Worm (Caenorhabditis elegans) whole organism, L4 larva: Measurements from ENCODE around the gene F46G10.1.
A peak's percentile ranks its signal among the peaks of the same experiment; 100 is the strongest.

ENCODE experiments used
- D1046.2 ChIP-seq: fragments of 200-800 bp; sonication (Bioruptor generic); IDR thresholded peaks from 2 replicates; pipeline ENCODE4 v1.3.6; 2022; ENCODE audit warnings: missing genetic modification characterization, missing compliant biosample characterization
- F10B5.3 ChIP-seq: sonication (generic microtip); optimal IDR thresholded peaks from 2 replicates; lab custom pipeline; 2016; ENCODE audit warnings: mild to moderate bottlenecking, missing genetic modification characterization, missing compliant biosample characterization
- F37D6.2 ChIP-seq: sonication (generic microtip); optimal IDR thresholded peaks from 2 replicates; lab custom pipeline; 2016; ENCODE audit warnings: mild to moderate bottlenecking, missing genetic modification characterization, missing compliant biosample characterization
- Y5F2A.4 ChIP-seq: fragments of 200-800 bp; sonication (Bioruptor generic); optimal IDR thresholded peaks from 2 replicates; lab custom pipeline; 2018; ENCODE audit warnings: mild to moderate bottlenecking, missing genetic modification characterization, missing compliant biosample characterization
- Y75B8A.6 ChIP-seq: fragments of 200-800 bp; sonication (Bioruptor generic); IDR thresholded peaks from 2 replicates; pipeline ENCODE4 v1.3.6; 2022; ENCODE audit warnings: missing genetic modification reagents, missing genetic modification characterization, missing compliant biosample characterization
- aly-2 ChIP-seq: sonication (generic microtip); optimal IDR thresholded peaks from 2 replicates; lab custom pipeline; 2018; ENCODE audit warnings: missing biosample characterization, missing genetic modification characterization
- arid-1 ChIP-seq: fragments of 200-800 bp; sonication (Bioruptor generic); conservative IDR thresholded peaks from 2 replicates; pipeline ENCODE4 v1.3.6; 2022; ENCODE audit warnings: missing genetic modification reagents, missing genetic modification characterization, missing compliant biosample characterization
- ceh-32 ChIP-seq: sonication (generic microtip); optimal IDR thresholded peaks from 2 replicates; lab custom pipeline; 2016; ENCODE audit warnings: mild to moderate bottlenecking, missing genetic modification characterization, missing compliant biosample characterization; ENCODE audit not compliant: poor library complexity
- ceh-82 ChIP-seq: sonication (generic microtip); optimal IDR thresholded peaks from 2 replicates; lab custom pipeline; 2017; ENCODE audit warnings: missing biosample characterization, missing genetic modification characterization
- ctbp-1 ChIP-seq: fragments of 200-800 bp; sonication (Bioruptor generic); IDR thresholded peaks from 2 replicates; pipeline ENCODE4 v1.3.6; 2022; ENCODE audit warnings: missing genetic modification reagents, missing genetic modification characterization, missing compliant biosample characterization
- daf-16 ChIP-seq, 3 experiments: sonication (generic microtip); optimal IDR thresholded peaks; 2 replicates each; lab custom pipeline; 2016 to 2017; ENCODE audit warnings: missing genetic modification characterization in 3 of 3, missing genetic modification reagents in 3 of 3, mild to moderate bottlenecking in 2 of 3, missing compliant biosample characterization in 2 of 3, missing biosample characterization in 1 of 3, moderate library complexity in 1 of 3
- daf-19 ChIP-seq: fragments of 200-800 bp; sonication (Bioruptor generic); conservative IDR thresholded peaks from 2 replicates; pipeline ENCODE4 v1.3.6; 2022; ENCODE audit warnings: missing genetic modification characterization, missing compliant biosample characterization
- dmd-6 ChIP-seq: fragments of 200-800 bp; sonication (Bioruptor generic); IDR thresholded peaks from 2 replicates; pipeline ENCODE4 v1.3.6; 2022; ENCODE audit warnings: missing genetic modification reagents, missing genetic modification characterization, missing compliant biosample characterization
- duxl-1 ChIP-seq: sonication (generic microtip); optimal IDR thresholded peaks from 2 replicates; lab custom pipeline; 2016; ENCODE audit warnings: mild to moderate bottlenecking, missing genetic modification characterization, moderate library complexity, missing compliant biosample characterization; ENCODE audit not compliant: poor library complexity
- egl-27 ChIP-seq: sonication (generic microtip); optimal IDR thresholded peaks from 3 replicates; lab custom pipeline; 2017; ENCODE audit warnings: missing biosample characterization, missing genetic modification reagents, missing genetic modification characterization
- hlh-11 ChIP-seq: fragments of 200-800 bp; sonication (Bioruptor generic); optimal IDR thresholded peaks from 2 replicates; lab custom pipeline; 2018; ENCODE audit warnings: mild to moderate bottlenecking, missing genetic modification characterization, missing compliant biosample characterization
- lim-7 ChIP-seq: fragments of 200-800 bp; sonication (Bioruptor generic); IDR thresholded peaks from 2 replicates; pipeline ENCODE4 v1.3.6; 2022; ENCODE audit warnings: missing genetic modification characterization, missing compliant biosample characterization
- lin-1 ChIP-seq: fragments of 200-800 bp; sonication (Bioruptor generic); IDR thresholded peaks from 2 replicates; pipeline ENCODE4 v1.3.6; 2022; ENCODE audit warnings: missing genetic modification reagents, missing genetic modification characterization, missing compliant biosample characterization
- lin-13 ChIP-seq: fragments of 150-350 bp; optimal IDR thresholded peaks from 2 replicates; lab custom pipeline; 2014; ENCODE audit warnings: missing biosample characterization, missing genetic modification reagents, missing genetic modification characterization
- lin-15B ChIP-seq: fragments of 150-350 bp; sonication (generic microtip); optimal IDR thresholded peaks from 3 replicates; lab custom pipeline; 2014; ENCODE audit warnings: missing biosample characterization, missing genetic modification characterization
- lin-29 ChIP-seq: fragments of 200-800 bp; sonication (Bioruptor generic); IDR thresholded peaks from 2 replicates; pipeline ENCODE4 v1.3.6; 2022; ENCODE audit warnings: missing genetic modification reagents, missing genetic modification characterization, missing compliant biosample characterization
- lir-3 ChIP-seq: sonication (generic microtip); optimal IDR thresholded peaks from 2 replicates; lab custom pipeline; 2016; ENCODE audit warnings: mild to moderate bottlenecking, missing genetic modification characterization, missing compliant biosample characterization
- madf-5 ChIP-seq, 2 experiments: fragments of 200-800 bp; sonication (Bioruptor generic); IDR thresholded peaks; 2 replicates each; pipeline ENCODE4 v1.3.6; 2022; ENCODE audit warnings: missing compliant biosample characterization in 2 of 2, missing genetic modification characterization in 2 of 2
- mdl-1 ChIP-seq, 2 experiments: fragments of 150-350 bp in 1 of 2; sonication (generic microtip) in 1 of 2; optimal IDR thresholded peaks; 2 replicates each; lab custom pipeline; 2014 to 2017; ENCODE audit warnings: missing biosample characterization in 2 of 2, missing genetic modification characterization in 2 of 2
- mep-1 ChIP-seq: fragments of 150-350 bp; sonication (generic microtip); optimal IDR thresholded peaks from 3 replicates; lab custom pipeline; 2014; ENCODE audit warnings: missing biosample characterization, missing genetic modification characterization
- mes-2 ChIP-seq: sonication (generic microtip); optimal IDR thresholded peaks from 2 replicates; lab custom pipeline; 2016; ENCODE audit warnings: missing genotype, mild to moderate bottlenecking, missing genetic modification characterization, missing compliant biosample characterization; ENCODE audit not compliant: poor library complexity, severe bottlenecking
- mxl-2 ChIP-seq: fragments of 200-800 bp; sonication (Bioruptor generic); conservative IDR thresholded peaks from 2 replicates; pipeline ENCODE4 v1.3.6; 2022; ENCODE audit warnings: missing genetic modification reagents, missing genetic modification characterization, missing compliant biosample characterization
- mxl-3 ChIP-seq: fragments of 200-800 bp; sonication (Bioruptor generic); optimal IDR thresholded peaks from 2 replicates; lab custom pipeline; 2018; ENCODE audit warnings: mild to moderate bottlenecking, missing genetic modification characterization, missing compliant biosample characterization
- nhr-10 ChIP-seq: fragments of 150-350 bp; optimal IDR thresholded peaks from 2 replicates; lab custom pipeline; 2014; ENCODE audit warnings: missing biosample characterization, missing genetic modification characterization
- nhr-102 ChIP-seq: sonication (generic microtip); optimal IDR thresholded peaks from 2 replicates; lab custom pipeline; 2016; ENCODE audit warnings: mild to moderate bottlenecking, missing genetic modification characterization, moderate library complexity, missing compliant biosample characterization
- nhr-11 ChIP-seq: fragments of 150-350 bp; optimal IDR thresholded peaks from 2 replicates; lab custom pipeline; 2014; ENCODE audit warnings: missing biosample characterization, missing genetic modification characterization
- nhr-111 ChIP-seq: fragments of 200-800 bp; sonication (Bioruptor generic); optimal IDR thresholded peaks from 2 replicates; lab custom pipeline; 2018; ENCODE audit warnings: mild to moderate bottlenecking, missing genetic modification characterization, missing compliant biosample characterization
- nhr-237 ChIP-seq: sonication (generic microtip); optimal IDR thresholded peaks from 2 replicates; lab custom pipeline; 2017; ENCODE audit warnings: missing biosample characterization, missing genetic modification characterization
- nhr-25 ChIP-seq: sonication (generic microtip); optimal IDR thresholded peaks from 2 replicates; lab custom pipeline; 2017; ENCODE audit warnings: missing genetic modification characterization, mild to moderate bottlenecking, missing compliant biosample characterization, antibody characterized with exemption, moderate library complexity, borderline replicate concordance; ENCODE audit not compliant: insufficient read depth
- nhr-28 ChIP-seq: fragments of 150-350 bp; optimal IDR thresholded peaks from 2 replicates; lab custom pipeline; 2014; ENCODE audit warnings: missing biosample characterization, missing genetic modification characterization
- nhr-41 ChIP-seq: fragments of 200-800 bp; sonication (Bioruptor generic); IDR thresholded peaks from 2 replicates; pipeline ENCODE4 v1.3.6; 2022; ENCODE audit warnings: missing genetic modification reagents, missing genetic modification characterization, missing compliant biosample characterization
- nhr-42 ChIP-seq: fragments of 200-800 bp; sonication (Bioruptor generic); IDR thresholded peaks from 2 replicates; pipeline ENCODE4 v1.3.6; 2022; ENCODE audit warnings: missing genetic modification characterization, missing compliant biosample characterization
- nhr-48 ChIP-seq: sonication (generic microtip); optimal IDR thresholded peaks from 2 replicates; lab custom pipeline; 2016; ENCODE audit warnings: mild to moderate bottlenecking, missing genetic modification characterization, missing compliant biosample characterization
- nhr-77 ChIP-seq: fragments of 150-350 bp; optimal IDR thresholded peaks from 2 replicates; lab custom pipeline; 2014; ENCODE audit warnings: missing biosample characterization, missing genetic modification characterization
- pha-4 ChIP-seq, 2 experiments: fragments of 150-350 bp in 1 of 2; fragments of 200-800 bp in 1 of 2; sonication (Bioruptor generic) in 1 of 2; IDR thresholded peaks in 1 of 2; optimal IDR thresholded peaks in 1 of 2; 2 replicates each; pipeline versions ENCODE4 v1.3.6 to Lab custom; 2014 to 2022; ENCODE audit warnings: missing genetic modification characterization in 2 of 2, missing genetic modification reagents in 2 of 2, missing biosample characterization in 1 of 2, missing compliant biosample characterization in 1 of 2
- set-16 ChIP-seq: fragments of 200-800 bp; sonication (Bioruptor generic); IDR thresholded peaks from 2 replicates; pipeline ENCODE4 v1.3.6; 2022; ENCODE audit warnings: missing genetic modification reagents, missing genetic modification characterization, missing compliant biosample characterization
- skn-1 ChIP-seq: fragments of 150-350 bp; optimal IDR thresholded peaks from 2 replicates; lab custom pipeline; 2014; ENCODE audit warnings: missing biosample characterization, missing genetic modification characterization
- snpc-1.2 ChIP-seq: fragments of 200-800 bp; sonication (Bioruptor generic); IDR thresholded peaks from 2 replicates; pipeline ENCODE4 v1.3.6; 2022; ENCODE audit warnings: missing genetic modification reagents, missing genetic modification characterization, missing compliant biosample characterization
- spr-1 ChIP-seq: sonication (generic microtip); optimal IDR thresholded peaks from 2 replicates; lab custom pipeline; 2016; ENCODE audit warnings: mild to moderate bottlenecking, missing genetic modification characterization, missing compliant biosample characterization
- spr-3 ChIP-seq: fragments of 200-800 bp; sonication (Bioruptor generic); optimal IDR thresholded peaks from 2 replicates; lab custom pipeline; 2018; ENCODE audit warnings: mild to moderate bottlenecking, missing genetic modification characterization, missing compliant biosample characterization
- tra-1 ChIP-seq: fragments of 200-800 bp; sonication (Bioruptor generic); IDR thresholded peaks from 2 replicates; pipeline ENCODE4 v1.3.6; 2022; ENCODE audit warnings: missing genetic modification reagents, missing genetic modification characterization, missing compliant biosample characterization
- unc-130 ChIP-seq: sonication (generic microtip); optimal IDR thresholded peaks from 2 replicates; lab custom pipeline; 2016; ENCODE audit warnings: missing genetic modification reagents, missing genetic modification characterization, missing compliant biosample characterization
- vab-7 ChIP-seq: fragments of 200-800 bp; sonication (Bioruptor generic); IDR thresholded peaks from 2 replicates; pipeline ENCODE4 v1.3.6; 2022; ENCODE audit warnings: missing genetic modification reagents, missing genetic modification characterization, missing compliant biosample characterization
- zfp-2 ChIP-seq: sonication (generic microtip); optimal IDR thresholded peaks from 2 replicates; lab custom pipeline; 2016; ENCODE audit warnings: mild to moderate bottlenecking, missing genetic modification characterization, missing compliant biosample characterization

Gene F46G10.1

ce11 chrX:13264550-13264949, 47.0 kb downstream of the F46G10.1 start (continued):
- TF ChIP-seq spr-1 (tag; lab: Kevin White, UChicago) (peak; percentile 60), lin-1 (GFP tag; lab: Robert Waterston, UW) (peak; percentile 67; the same call in 1 of the 2 replicates), spr-3 (GFP tag; lab: Kevin White, UChicago) (peak; percentile 15), arid-1 (GFP tag; lab: Robert Waterston, UW) (peak; percentile 93), nhr-237 (tag; lab: Kevin White, UChicago) (no peak), lin-29 (peak; percentile 74; the same call in 1 of the 2 replicates), aly-2 (tag; lab: Kevin White, UChicago) (no peak), unc-130 (peak; percentile 14), nhr-10 (no peak), madf-5 (GFP tag; IDR thresholded peaks at IDR 0.05; lab: Robert Waterston, UW) (peak; percentile 54 to 81; a peak in 2 of 4 replicates), F10B5.3 (tag; lab: Kevin White, UChicago) (peak; percentile 53), ceh-32 (tag; lab: Kevin White, UChicago) (peak; percentile 45), mes-2 (tag; lab: Kevin White, UChicago) (no peak), mdl-1 (tag; optimal IDR thresholded peaks at IDR 0.05; lab: Kevin White, UChicago) (peak; percentile 22 to 72), daf-19 (GFP tag; lab: Robert Waterston, UW) (0 out of 2 replicates have a peak, but pooled peaks have one; percentile 31), D1046.2 (GFP tag; lab: Robert Waterston, UW) (peak; percentile 80; the same call in 1 of the 2 replicates), mxl-2 (GFP tag; lab: Robert Waterston, UW) (peak; percentile 79; the same call in 1 of the 2 replicates), mep-1 (tag; lab: Kevin White, UChicago) (no peak), tra-1 (GFP tag; lab: Robert Waterston, UW) (peak; percentile 67; the same call in 1 of the 2 replicates), lin-15B (no peak), Y75B8A.6 (GFP tag; lab: Robert Waterston, UW) (peak; percentile 79; the same call in 1 of the 2 replicates), Y5F2A.4 (GFP tag; lab: Kevin White, UChicago) (no peak), nhr-77 (tag; lab: Kevin White, UChicago) (peak; percentile 22), lin-13 (GFP tag; lab: Kevin White, UChicago) (peak; percentile 55), duxl-1 (tag; lab: Kevin White, UChicago) (peak; percentile 61), pha-4 (GFP tag; IDR thresholded peaks at IDR 0.05; lab: Robert Waterston, UW) (peak; percentile 89), pha-4 (tag; optimal IDR thresholded peaks at IDR 0.05; lab: Kevin White, UChicago) (no peak), lim-7 (GFP tag; lab: Robert Waterston, UW) (peak; percentile 94), hlh-11 (tag; lab: Kevin White, UChicago) (peak; percentile 41), snpc-1.2 (GFP tag; lab: Robert Waterston, UW) (peak; percentile 89), nhr-102 (tag; lab: Kevin White, UChicago) (peak; percentile 70), ceh-82 (no peak), lir-3 (tag; lab: Kevin White, UChicago) (peak; percentile 70), nhr-11 (tag; lab: Kevin White, UChicago) (no peak), nhr-48 (tag; lab: Kevin White, UChicago) (peak; percentile 71), nhr-28 (tag; lab: Kevin White, UChicago) (peak; percentile 46), set-16 (no peak), daf-16 (GFP tag; optimal IDR thresholded peaks at IDR 0.05; lab: Kevin White, UChicago) (peak; percentile 59 to 81), daf-16 (tag; optimal IDR thresholded peaks at IDR 0.05; lab: Kevin White, UChicago) (peak; percentile 44), nhr-111 (GFP tag; lab: Kevin White, UChicago) (peak; percentile 61), nhr-41 (GFP tag; lab: Robert Waterston, UW) (peak; percentile 76; the same call in 1 of the 2 replicates), egl-27 (no peak), dmd-6 (GFP tag; lab: Robert Waterston, UW) (peak; percentile 71), mxl-3 (GFP tag; lab: Kevin White, UChicago) (peak; percentile 54), skn-1 (no peak), zfp-2 (tag; lab: Kevin White, UChicago) (no peak), nhr-25 (tag; lab: Kevin White, UChicago) (no peak), F37D6.2 (tag; lab: Kevin White, UChicago) (peak; percentile 59), nhr-42 (GFP tag; lab: Robert Waterston, UW) (0 out of 2 replicates have a peak, but pooled peaks have one; percentile 71), vab-7 (GFP tag; lab: Robert Waterston, UW) (peak; percentile 93), ctbp-1 (GFP tag; lab: Robert Waterston, UW) (peak; percentile 82)
